Fruit fly (Drosophila melanogaster) whole organism, adult: ENCODE data around the gene CG2111.
A peak's percentile ranks its signal among the peaks of the same experiment; 100 is the strongest.
"Not testable (repeated sequence)": the region's sequence is repeated elsewhere in the genome, so short reads cannot be mapped to it uniquely, and the experiment has no call there.

Source experiments
- CG11617 ChIP-seq: fragments of 200-800 bp; sonication (Bioruptor generic); optimal IDR thresholded peaks from 2 replicates; lab custom pipeline; 2017; ENCODE audit warnings: mild to moderate bottlenecking, missing biosample characterization, missing genetic modification reagents, missing genetic modification characterization
- CG12768 ChIP-seq: fragments of 200-800 bp; sonication (Bioruptor generic); optimal IDR thresholded peaks from 2 replicates; lab custom pipeline; 2017; ENCODE audit warnings: missing biosample characterization, missing genetic modification characterization, mild to moderate bottlenecking, moderate library complexity, missing genetic modification reagents
- CG14711 ChIP-seq: fragments of 200-800 bp; sonication (Bioruptor generic); optimal IDR thresholded peaks from 2 replicates; lab custom pipeline; 2018; ENCODE audit warnings: missing biosample characterization, mild to moderate bottlenecking, missing genetic modification characterization, moderate library complexity
- CG1620 ChIP-seq: fragments of 200-800 bp; sonication (Bioruptor generic); optimal IDR thresholded peaks from 2 replicates; lab custom pipeline; 2016; ENCODE audit warnings: missing biosample characterization, missing genetic modification characterization
- CG33017 ChIP-seq: fragments of 200-800 bp; sonication (Bioruptor generic); optimal IDR thresholded peaks from 2 replicates; lab custom pipeline; 2018; ENCODE audit warnings: missing biosample characterization, mild to moderate bottlenecking, missing genetic modification characterization, moderate library complexity
- CG5204 ChIP-seq: fragments of 200-800 bp; sonication (Bioruptor generic); optimal IDR thresholded peaks from 2 replicates; lab custom pipeline; 2016; ENCODE audit warnings: missing biosample characterization, missing genetic modification characterization
- CG7045 ChIP-seq: fragments of 200-800 bp; sonication (Bioruptor generic); optimal IDR thresholded peaks from 2 replicates; lab custom pipeline; 2017; ENCODE audit warnings: missing biosample characterization, mild to moderate bottlenecking, missing genetic modification characterization
- CG7101 ChIP-seq: fragments of 200-800 bp; sonication (Bioruptor generic); optimal IDR thresholded peaks from 2 replicates; lab custom pipeline; 2018; ENCODE audit warnings: missing biosample characterization, mild to moderate bottlenecking, missing genetic modification characterization, moderate library complexity
- Clk ChIP-seq: fragments of 200-800 bp; sonication (Bioruptor generic); optimal IDR thresholded peaks from 2 replicates; lab custom pipeline; 2017; ENCODE audit warnings: missing biosample characterization, missing genetic modification characterization
- Crg-1 ChIP-seq: fragments of 200-800 bp; sonication (Bioruptor generic); optimal IDR thresholded peaks from 2 replicates; lab custom pipeline; 2016; ENCODE audit warnings: missing biosample characterization, missing genetic modification characterization
- Hr96 ChIP-seq: fragments of 200-800 bp; sonication (Bioruptor generic); optimal IDR thresholded peaks from 2 replicates; lab custom pipeline; 2016; ENCODE audit warnings: missing biosample characterization, missing genetic modification characterization
- Mnt ChIP-seq: fragments of 200-800 bp; sonication (Bioruptor generic); optimal IDR thresholded peaks from 2 replicates; lab custom pipeline; 2016; ENCODE audit warnings: missing biosample characterization, mild to moderate bottlenecking, missing genetic modification characterization
- bab1 ChIP-seq: fragments of 200-800 bp; sonication (Bioruptor generic); optimal IDR thresholded peaks from 3 replicates; lab custom pipeline; 2019; ENCODE audit warnings: missing biosample characterization, mild to moderate bottlenecking, missing genetic modification characterization, moderate library complexity
- cic ChIP-seq: fragments of 200-800 bp; sonication (Bioruptor generic); optimal IDR thresholded peaks from 2 replicates; lab custom pipeline; 2017; ENCODE audit warnings: missing biosample characterization, mild to moderate bottlenecking, missing genetic modification characterization, moderate library complexity
- cnc ChIP-seq, 2 experiments: fragments of >200 bp; optimal IDR thresholded peaks; 2 replicates each; lab custom pipeline; 2017
- kay ChIP-seq: fragments of 200-800 bp; sonication (Bioruptor generic); peaks from one replicate; lab custom pipeline; 2016; ENCODE audit warnings: missing biosample characterization, missing genetic modification characterization, borderline replicate concordance
- ovo ChIP-seq: fragments of 200-800 bp; sonication (Bioruptor generic); optimal IDR thresholded peaks from 2 replicates; lab custom pipeline; 2016; ENCODE audit warnings: missing biosample characterization, missing genetic modification characterization
- pad ChIP-seq: fragments of 200-800 bp; sonication (Bioruptor generic); optimal IDR thresholded peaks from 3 replicates; lab custom pipeline; 2017; ENCODE audit warnings: missing biosample characterization, missing genetic modification characterization, mild to moderate bottlenecking, moderate library complexity, missing genetic modification reagents
- tj ChIP-seq: fragments of 200-800 bp; sonication (Bioruptor generic); optimal IDR thresholded peaks from 3 replicates; lab custom pipeline; 2017; ENCODE audit warnings: missing biosample characterization, mild to moderate bottlenecking, missing genetic modification characterization, moderate library complexity
- toe ChIP-seq: fragments of 200-800 bp; sonication (Bioruptor generic); optimal IDR thresholded peaks from 2 replicates; lab custom pipeline; 2016; ENCODE audit warnings: missing biosample characterization, missing genetic modification characterization

CG2111 gene

DNA sequence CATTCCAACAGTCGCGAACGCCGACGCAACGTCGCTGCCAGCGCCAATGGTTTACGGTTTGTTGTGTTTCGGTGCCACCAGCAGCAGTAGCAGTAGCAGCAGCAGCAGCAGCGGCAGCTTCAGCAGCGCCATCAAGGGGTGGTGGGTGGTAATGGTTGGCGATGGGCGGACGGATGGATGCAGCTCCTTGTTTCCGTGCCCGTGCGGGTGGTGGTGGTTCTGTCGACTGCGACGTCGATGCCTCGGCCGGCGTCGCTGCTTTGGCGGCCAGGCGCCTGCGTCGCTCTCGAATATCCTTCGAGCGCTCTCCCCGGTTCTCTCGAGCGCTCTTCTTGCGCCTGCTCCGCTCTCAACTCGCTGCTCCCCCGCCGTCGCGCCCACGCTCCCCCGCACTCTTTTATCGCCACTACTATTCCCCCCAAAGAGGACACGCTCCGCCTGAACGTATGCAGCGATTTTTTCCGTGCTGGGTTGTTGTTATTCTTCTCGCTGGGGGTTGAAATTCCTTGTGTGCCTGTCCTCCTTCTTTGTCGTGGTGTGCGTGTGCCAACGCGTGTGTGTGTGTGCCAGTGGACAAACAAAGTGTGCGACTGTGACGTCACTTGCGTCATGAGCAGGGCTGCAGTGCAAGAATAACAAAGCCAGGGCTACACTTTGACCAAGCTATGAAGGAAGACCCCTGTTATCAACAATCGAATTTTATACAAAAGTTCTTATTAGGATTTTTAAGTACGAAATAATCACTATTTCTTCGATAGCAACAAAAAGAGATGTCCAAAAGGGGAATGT lies 36.1 kb upstream of the CG2111 start:
- no peak for TF ChIP-seq Mnt

DNA sequence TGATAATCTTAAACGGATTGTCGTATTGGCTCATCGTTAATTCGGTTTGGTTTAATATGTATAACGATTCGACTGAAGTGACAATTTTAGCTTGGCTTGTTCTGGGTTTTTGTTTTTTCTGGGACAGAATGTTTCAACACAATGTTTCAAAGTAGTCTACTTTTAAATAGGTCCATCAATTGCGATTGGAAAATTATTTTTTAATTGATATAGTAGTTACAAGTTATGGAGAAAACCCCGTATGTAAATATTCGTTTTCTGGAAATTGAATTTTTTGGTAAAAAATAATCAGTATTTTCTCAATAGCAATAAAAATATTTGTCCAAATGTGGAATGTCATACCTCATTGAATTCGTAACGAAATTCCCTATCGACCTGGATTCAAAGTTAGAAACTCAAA lies 34.4 kb upstream of the CG2111 start, which contains the start of gene Rab9Db:
Gene Rab9Db, minus strand, starts transcription at position 101 of the 400 bp plus-strand sequence.
- TF ChIP-seq CG7045 (GFP tag; lab: Kevin White, UChicago); CG11617; toe (GFP tag; lab: Kevin White, UChicago): not testable (repeated sequence)

DNA sequence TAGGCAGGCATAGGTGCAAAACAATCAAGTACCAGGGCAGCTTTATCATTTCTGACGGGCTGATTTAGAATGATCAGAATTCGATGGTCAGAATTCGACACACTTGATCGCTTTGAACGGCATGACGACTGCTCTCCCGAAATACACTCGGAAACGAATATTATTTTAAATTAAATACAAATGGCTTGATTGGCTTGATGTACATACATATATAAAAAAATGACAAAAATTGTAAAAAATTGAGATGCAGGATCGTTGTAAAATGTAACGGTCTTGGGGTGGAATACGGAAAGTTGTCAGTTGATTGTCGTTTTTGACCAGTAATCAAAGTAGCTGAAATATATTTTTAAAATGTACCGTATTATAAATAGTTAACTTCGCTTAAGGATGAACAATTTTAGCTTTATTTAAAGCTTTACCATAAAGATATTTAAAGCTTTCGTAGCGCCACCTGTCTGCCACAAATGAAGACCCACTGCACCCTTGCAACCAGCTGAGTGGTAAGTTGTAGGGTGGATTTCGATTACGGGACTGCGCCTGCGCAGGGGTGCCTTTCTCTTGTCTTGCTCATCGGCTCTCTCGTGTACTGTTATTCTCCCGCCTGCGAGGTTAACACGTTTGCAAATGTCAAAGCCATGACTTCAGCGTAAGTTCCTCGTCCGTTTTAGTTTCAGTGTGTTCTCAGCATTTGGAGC lies 30.3 kb upstream of the CG2111 start, which contains the start of the genes CG9806 and X11Lbeta:
Gene CG9806, minus strand, starts transcription at position 51 of the 695 bp plus-strand sequence.
Gene X11Lbeta, plus strand, starts transcription at position 676 of the 695 bp plus-strand sequence.
- TF ChIP-seq CG14711 (tag; lab: Kevin White, UChicago) (no peak), pad (GFP tag; lab: Kevin White, UChicago) (no peak), Crg-1 (GFP tag; lab: Kevin White, UChicago) (no peak), bab1 (GFP tag; lab: Kevin White, UChicago) (no peak), ovo (no peak), toe (GFP tag; lab: Kevin White, UChicago) (no peak), CG33017 (no peak)

DNA sequence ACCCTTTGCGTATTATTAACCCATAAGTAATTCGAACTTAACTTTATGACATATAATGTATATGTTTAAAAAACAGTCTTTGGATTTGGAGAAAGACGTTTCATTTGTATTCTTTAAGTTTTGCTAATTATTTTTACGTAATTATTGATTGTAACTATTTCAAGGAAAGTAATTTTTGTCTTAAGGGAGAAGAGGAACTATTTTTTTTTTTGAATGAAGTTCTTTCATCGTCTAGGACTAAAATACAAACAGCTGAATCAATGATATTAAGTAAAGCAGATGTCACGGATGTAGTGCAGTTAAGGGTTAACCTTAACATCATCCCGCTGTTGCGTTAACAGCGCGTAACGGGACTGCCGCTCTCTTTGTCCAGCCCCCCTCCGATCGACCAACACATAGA lies 28.6 kb upstream of the CG2111 start:
- no peak for TF ChIP-seq kay
- peak; percentile 12 for TF ChIP-seq CG11617
- no peak for TF ChIP-seq toe (GFP tag; lab: Kevin White, UChicago)
- no peak for TF ChIP-seq CG12768 (GFP tag; lab: Kevin White, UChicago)
- TF ChIP-seq CG14711 (tag; lab: Kevin White, UChicago) = peak; percentile 35
- peak; percentile 46 for TF ChIP-seq CG5204 (GFP tag; lab: Kevin White, UChicago)
- no peak for TF ChIP-seq CG1620 (GFP tag; lab: Kevin White, UChicago)
- TF ChIP-seq ovo = no peak
- TF ChIP-seq Crg-1 (GFP tag; lab: Kevin White, UChicago) = no peak
- TF ChIP-seq CG7101 = peak; percentile 43
- TF ChIP-seq CG33017 = peak; percentile 9
- TF ChIP-seq Hr96 = peak; percentile 63
- TF ChIP-seq pad (GFP tag; lab: Kevin White, UChicago) = peak; percentile 36
- TF ChIP-seq CG7045 (GFP tag; lab: Kevin White, UChicago) = peak; percentile 36
- TF ChIP-seq tj (GFP tag; lab: Kevin White, UChicago) = no peak
- TF ChIP-seq bab1 (GFP tag; lab: Kevin White, UChicago) = no peak

DNA sequence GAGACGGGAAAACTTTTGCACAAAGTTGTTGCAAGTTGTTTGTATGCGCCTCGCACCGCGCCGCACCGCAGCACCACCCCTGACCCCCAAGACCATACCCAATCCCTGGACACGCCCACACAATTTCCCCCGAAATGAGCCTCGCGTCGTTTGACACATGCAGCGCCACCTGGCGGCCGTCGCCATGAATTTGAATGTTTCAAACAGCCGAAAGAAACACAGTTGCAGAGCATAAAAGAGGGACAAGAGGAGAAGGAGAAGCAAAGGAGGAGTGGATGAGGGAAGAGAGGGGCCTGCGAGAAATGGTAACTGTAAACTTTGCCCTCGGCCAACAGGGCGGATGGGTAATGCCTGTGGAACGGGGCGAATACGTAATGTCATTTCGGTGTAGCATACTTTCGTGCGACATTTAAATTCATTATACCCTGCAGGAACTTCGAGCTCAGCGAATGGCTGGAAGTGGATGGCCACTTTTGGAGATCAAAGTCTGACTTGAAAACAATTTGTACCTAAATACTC lies 15.2 kb upstream of the CG2111 start:
- TF ChIP-seq CG14711 (tag; lab: Kevin White, UChicago) = no peak
- TF ChIP-seq kay = no peak
- TF ChIP-seq CG5204 (GFP tag; lab: Kevin White, UChicago) = no peak
- TF ChIP-seq cic (GFP tag; lab: Kevin White, UChicago) = no peak
- TF ChIP-seq CG33017 = no peak
- no peak for TF ChIP-seq CG1620 (GFP tag; lab: Kevin White, UChicago)
- no peak for TF ChIP-seq Crg-1 (GFP tag; lab: Kevin White, UChicago)
- TF ChIP-seq Clk = no peak
- TF ChIP-seq CG12768 (GFP tag; lab: Kevin White, UChicago) = no peak
- no peak for TF ChIP-seq CG7101
- TF ChIP-seq bab1 (GFP tag; lab: Kevin White, UChicago) = no peak
- TF ChIP-seq toe (GFP tag; lab: Kevin White, UChicago) = no peak
- no peak for TF ChIP-seq ovo
- TF ChIP-seq cnc (optimal IDR thresholded peaks at IDR 0.05; lab: Kevin White, UChicago) = no peak
- TF ChIP-seq pad (GFP tag; lab: Kevin White, UChicago) = no peak
- TF ChIP-seq Mnt = no peak
- TF ChIP-seq Hr96 = no peak
- no peak for TF ChIP-seq CG7045 (GFP tag; lab: Kevin White, UChicago)

DNA sequence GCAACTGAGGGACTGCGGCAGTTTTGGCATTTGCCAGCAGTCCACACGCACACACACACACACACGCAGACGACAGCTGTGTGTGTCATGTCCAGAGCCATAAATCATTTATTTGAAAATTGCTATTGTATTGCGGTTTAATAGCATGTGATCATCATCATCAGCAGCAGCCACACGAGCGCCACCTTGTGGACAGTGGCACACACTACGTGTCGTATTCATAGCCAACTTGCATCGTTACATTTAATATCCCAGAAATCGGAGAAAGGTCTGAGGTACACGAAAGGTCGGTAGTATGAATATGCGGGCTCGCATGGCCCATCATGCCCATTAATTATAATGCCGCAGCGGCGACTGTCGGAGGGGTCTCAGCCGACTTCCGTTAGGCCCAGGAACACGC lies 1.3 kb upstream of the CG2111 start:
- no peak for TF ChIP-seq bab1 (GFP tag; lab: Kevin White, UChicago)
- no peak for TF ChIP-seq CG7101
- no peak for TF ChIP-seq CG14711 (tag; lab: Kevin White, UChicago)
- no peak for TF ChIP-seq Crg-1 (GFP tag; lab: Kevin White, UChicago)
- TF ChIP-seq toe (GFP tag; lab: Kevin White, UChicago) = no peak
- no peak for TF ChIP-seq CG12768 (GFP tag; lab: Kevin White, UChicago)
- TF ChIP-seq cnc (optimal IDR thresholded peaks at IDR 0.05; lab: Kevin White, UChicago) = no peak
- no peak for TF ChIP-seq ovo
- no peak for TF ChIP-seq pad (GFP tag; lab: Kevin White, UChicago)
- no peak for TF ChIP-seq kay
